Worm (Caenorhabditis elegans) whole organism, young adult: ENCODE data around the gene T07A5.1.

Experiments
- B0019.2 ChIP-seq: fragments of 200-800 bp; sonication (Bioruptor generic); conservative IDR thresholded peaks from 2 replicates; pipeline ENCODE4 v1.3.6; 2022; ENCODE audit warnings: missing genetic modification reagents, missing genetic modification characterization, missing compliant biosample characterization
- B0035.1 ChIP-seq: sonication (generic microtip); optimal IDR thresholded peaks from 2 replicates; lab custom pipeline; 2016; ENCODE audit warnings: missing genetic modification characterization, mild to moderate bottlenecking, missing compliant biosample characterization, missing genotype, missing genetic modification reagents
- C17E4.6 ChIP-seq: fragments of 200-800 bp; sonication (Bioruptor generic); IDR thresholded peaks from 2 replicates; pipeline ENCODE4 v1.3.6; 2022; ENCODE audit warnings: missing genetic modification reagents, missing genetic modification characterization, missing compliant biosample characterization
- F22D6.2 ChIP-seq: sonication (generic microtip); optimal IDR thresholded peaks from 2 replicates; lab custom pipeline; 2016; ENCODE audit warnings: mild to moderate bottlenecking, missing genetic modification characterization, missing compliant biosample characterization
- F23B12.7 ChIP-seq: sonication (generic microtip); optimal IDR thresholded peaks from 2 replicates; lab custom pipeline; 2017; ENCODE audit warnings: missing genetic modification characterization, mild to moderate bottlenecking, missing compliant biosample characterization, antibody characterized with exemption, moderate library complexity; ENCODE audit not compliant: insufficient read depth
- F55B11.4 ChIP-seq: sonication (generic microtip); optimal IDR thresholded peaks from 2 replicates; lab custom pipeline; 2016; ENCODE audit warnings: missing compliant biosample characterization, missing genetic modification characterization, borderline replicate concordance; ENCODE audit not compliant: insufficient read depth
- F57A8.1 ChIP-seq: fragments of 200-800 bp; sonication (Bioruptor generic); optimal IDR thresholded peaks from 2 replicates; lab custom pipeline; 2018; ENCODE audit warnings: mild to moderate bottlenecking, missing genetic modification characterization, moderate library complexity, missing compliant biosample characterization
- K11D2.4 ChIP-seq: fragments of 200-800 bp; sonication (Bioruptor generic); IDR thresholded peaks from 2 replicates; pipeline ENCODE4 v1.3.6; 2022; ENCODE audit warnings: missing genetic modification reagents, missing genetic modification characterization, missing compliant biosample characterization
- T26A5.8 ChIP-seq: sonication (generic microtip); optimal IDR thresholded peaks from 2 replicates; lab custom pipeline; 2016; ENCODE audit warnings: missing genetic modification characterization, missing compliant biosample characterization
- Y56A3A.18 ChIP-seq: fragments of 200-800 bp; sonication (Bioruptor generic); IDR thresholded peaks from 2 replicates; pipeline ENCODE4 v1.3.6; 2022; ENCODE audit warnings: missing genetic modification reagents, missing genetic modification characterization, missing compliant biosample characterization
- ZK185.1 ChIP-seq: sonication (generic microtip); optimal IDR thresholded peaks from 2 replicates; lab custom pipeline; 2016; ENCODE audit warnings: mild to moderate bottlenecking, missing genetic modification characterization, missing compliant biosample characterization; ENCODE audit not compliant: poor library complexity, severe bottlenecking
- ama-1 ChIP-seq, 3 experiments: fragments of 150-350 bp in 1 of 3; sonication (generic microtip) in 2 of 3; optimal IDR thresholded peaks; 2 replicates each; lab custom pipeline; 2014 to 2018; ENCODE audit warnings: missing biosample characterization in 2 of 3, missing genetic modification characterization in 2 of 3, missing genetic modification reagents in 2 of 3
- atf-7 ChIP-seq: sonication (generic microtip); optimal IDR thresholded peaks from 2 replicates; lab custom pipeline; 2017; ENCODE audit warnings: mild to moderate bottlenecking, missing genetic modification characterization, missing compliant biosample characterization
- attf-5 ChIP-seq: fragments of 200-800 bp; sonication (Bioruptor generic); optimal IDR thresholded peaks from 2 replicates; lab custom pipeline; 2018; ENCODE audit warnings: mild to moderate bottlenecking, missing genetic modification characterization, missing compliant biosample characterization
- attf-6 ChIP-seq: fragments of 200-800 bp; sonication (Bioruptor generic); IDR thresholded peaks from 2 replicates; pipeline ENCODE4 v1.3.6; 2022; ENCODE audit warnings: missing genetic modification reagents, missing genetic modification characterization, missing compliant biosample characterization
- bed-1 ChIP-seq: fragments of 200-800 bp; sonication (Bioruptor generic); IDR thresholded peaks from 2 replicates; pipeline ENCODE4 v1.3.6; 2022; ENCODE audit warnings: missing genetic modification reagents, missing genetic modification characterization, missing compliant biosample characterization
- ccch-3 ChIP-seq: fragments of 200-800 bp; sonication (Bioruptor generic); optimal IDR thresholded peaks from 2 replicates; lab custom pipeline; 2018; ENCODE audit warnings: mild to moderate bottlenecking, missing genetic modification characterization, missing compliant biosample characterization
- ceh-100 ChIP-seq: fragments of 200-800 bp; sonication (Bioruptor generic); IDR thresholded peaks from 2 replicates; pipeline ENCODE4 v1.3.6; 2022; ENCODE audit warnings: missing genetic modification reagents, missing genetic modification characterization, missing compliant biosample characterization
- ceh-79 ChIP-seq: sonication (generic microtip); optimal IDR thresholded peaks from 2 replicates; lab custom pipeline; 2017; ENCODE audit warnings: mild to moderate bottlenecking, missing genetic modification characterization, missing compliant biosample characterization
- ceh-91 ChIP-seq: fragments of 200-800 bp; sonication (Bioruptor generic); IDR thresholded peaks from 2 replicates; pipeline ENCODE4 v1.3.6; 2022; ENCODE audit warnings: missing genetic modification reagents, missing genetic modification characterization, missing compliant biosample characterization
- chd-7 ChIP-seq: sonication (generic microtip); optimal IDR thresholded peaks from 2 replicates; lab custom pipeline; 2016; ENCODE audit warnings: mild to moderate bottlenecking, missing genetic modification characterization, moderate library complexity, missing compliant biosample characterization
- dpl-1 ChIP-seq: fragments of 150-350 bp; optimal IDR thresholded peaks from 2 replicates; lab custom pipeline; 2014; ENCODE audit warnings: missing biosample characterization, missing genetic modification reagents, missing genetic modification characterization
- ekl-4 ChIP-seq: fragments of 200-800 bp; sonication (Bioruptor generic); IDR thresholded peaks from 2 replicates; pipeline ENCODE4 v1.3.6; 2022; ENCODE audit warnings: missing genetic modification reagents, missing genetic modification characterization, missing compliant biosample characterization
- ets-4 ChIP-seq: fragments of 200-800 bp; sonication (Bioruptor generic); optimal IDR thresholded peaks from 2 replicates; lab custom pipeline; 2018; ENCODE audit warnings: mild to moderate bottlenecking, missing genetic modification characterization, missing compliant biosample characterization
- fkh-3 ChIP-seq: sonication (generic microtip); optimal IDR thresholded peaks from 2 replicates; lab custom pipeline; 2016; ENCODE audit warnings: mild to moderate bottlenecking, missing genetic modification characterization, missing compliant biosample characterization
- let-526 ChIP-seq: fragments of 200-800 bp; sonication (Bioruptor generic); IDR thresholded peaks from 2 replicates; pipeline ENCODE4 v1.3.6; 2022; ENCODE audit warnings: missing genetic modification reagents, missing genetic modification characterization, missing compliant biosample characterization
- lir-1 ChIP-seq: fragments of 200-800 bp; sonication (Bioruptor generic); conservative IDR thresholded peaks from 2 replicates; pipeline ENCODE4 v1.3.6; 2022; ENCODE audit warnings: missing genetic modification reagents, missing genetic modification characterization, missing compliant biosample characterization
- lsl-1 ChIP-seq: fragments of 200-800 bp; sonication (Bioruptor generic); optimal IDR thresholded peaks from 2 replicates; lab custom pipeline; 2018; ENCODE audit warnings: mild to moderate bottlenecking, missing genetic modification characterization, moderate library complexity, missing compliant biosample characterization
- madf-3 ChIP-seq: fragments of 200-800 bp; sonication (Bioruptor generic); IDR thresholded peaks from 2 replicates; pipeline ENCODE4 v1.3.6; 2022; ENCODE audit warnings: missing genetic modification reagents, missing genetic modification characterization, missing compliant biosample characterization
- madf-8 ChIP-seq: fragments of 200-800 bp; sonication (Bioruptor generic); conservative IDR thresholded peaks from 2 replicates; pipeline ENCODE4 v1.3.6; 2022; ENCODE audit warnings: missing genetic modification reagents, missing genetic modification characterization, missing compliant biosample characterization
- mcd-1 ChIP-seq: fragments of 200-800 bp; sonication (Bioruptor generic); IDR thresholded peaks from 2 replicates; pipeline ENCODE4 v1.3.6; 2022; ENCODE audit warnings: missing genetic modification reagents, missing genetic modification characterization, missing compliant biosample characterization
- mes-4 ChIP-seq: sonication (generic microtip); optimal IDR thresholded peaks from 2 replicates; lab custom pipeline; 2016; ENCODE audit warnings: missing genotype, missing genetic modification characterization, missing compliant biosample characterization
- nfya-2 ChIP-seq: fragments of 200-800 bp; sonication (Bioruptor generic); IDR thresholded peaks from 2 replicates; pipeline ENCODE4 v1.3.6; 2022; ENCODE audit warnings: missing genetic modification reagents, missing genetic modification characterization, missing compliant biosample characterization
- nhr-120 ChIP-seq: fragments of 200-800 bp; sonication (Bioruptor generic); IDR thresholded peaks from 2 replicates; pipeline ENCODE4 v1.3.6; 2022; ENCODE audit warnings: missing genetic modification characterization, missing compliant biosample characterization
- nhr-27 ChIP-seq: fragments of 200-800 bp; sonication (Bioruptor generic); optimal IDR thresholded peaks from 2 replicates; lab custom pipeline; 2018; ENCODE audit warnings: mild to moderate bottlenecking, missing genetic modification characterization, moderate library complexity, missing compliant biosample characterization
- pbrm-1 ChIP-seq: fragments of 200-800 bp; sonication (Bioruptor generic); IDR thresholded peaks from 2 replicates; pipeline ENCODE4 v1.3.6; 2022; ENCODE audit warnings: missing genetic modification reagents, missing genetic modification characterization, missing compliant biosample characterization
- pha-4 ChIP-seq: fragments of 150-350 bp; sonication (generic microtip); optimal IDR thresholded peaks from 2 replicates; lab custom pipeline; 2014; ENCODE audit warnings: missing biosample characterization, missing genetic modification reagents, missing genetic modification characterization
- rcor-1 ChIP-seq: fragments of 200-800 bp; sonication (Bioruptor generic); IDR thresholded peaks from 2 replicates; pipeline ENCODE4 v1.3.6; 2022; ENCODE audit warnings: missing genetic modification reagents, missing genetic modification characterization, missing compliant biosample characterization
- rec-8 ChIP-seq, 2 experiments: sonication (generic microtip); optimal IDR thresholded peaks; 2 replicates each; lab custom pipeline; 2016; ENCODE audit warnings: mild to moderate bottlenecking in 2 of 2, missing genetic modification characterization in 2 of 2, missing genetic modification reagents in 2 of 2, missing genotype in 2 of 2, missing biosample characterization in 1 of 2, missing compliant biosample characterization in 1 of 2, moderate library complexity in 1 of 2
- rpc-1 ChIP-seq, 2 experiments: fragments of 150-350 bp in 1 of 2; sonication (generic microtip) in 1 of 2; optimal IDR thresholded peaks; 2 replicates each; lab custom pipeline; 2014 to 2018; ENCODE audit warnings: missing biosample characterization in 1 of 2, missing genetic modification characterization in 1 of 2, missing genetic modification reagents in 1 of 2, missing genotype in 1 of 2
- snpc-4 ChIP-seq, 5 experiments: fragments of 150-350 bp in 1 of 5; sonication (generic microtip) in 4 of 5; optimal IDR thresholded peaks; 2 replicates each; lab custom pipeline; 2014 to 2018; ENCODE audit warnings: missing genetic modification characterization in 5 of 5, missing biosample characterization in 3 of 5, antibody characterized with exemption in 2 of 5, mild to moderate bottlenecking in 2 of 5, missing compliant biosample characterization in 2 of 5, missing genotype in 2 of 5, moderate library complexity in 2 of 5, missing genetic modification reagents in 1 of 5
- somi-1 ChIP-seq: fragments of 200-800 bp; sonication (Bioruptor generic); optimal IDR thresholded peaks from 2 replicates; lab custom pipeline; 2018; ENCODE audit warnings: mild to moderate bottlenecking, missing genetic modification characterization, missing compliant biosample characterization
- ztf-22 ChIP-seq: fragments of 200-800 bp; sonication (Bioruptor generic); optimal IDR thresholded peaks from 2 replicates; lab custom pipeline; 2018; ENCODE audit warnings: mild to moderate bottlenecking, missing genetic modification characterization, moderate library complexity, missing compliant biosample characterization
- ztf-25 ChIP-seq: fragments of 200-800 bp; sonication (Bioruptor generic); IDR thresholded peaks from 2 replicates; pipeline ENCODE4 v1.3.6; 2022; ENCODE audit warnings: missing genetic modification reagents, missing genetic modification characterization, missing compliant biosample characterization

Gene T07A5.1

ce11 chrIII:10271807-10272206 is 34.2 kb downstream of the T07A5.1 start:
- TF ChIP-seq somi-1 (GFP tag; lab: Kevin White, UChicago) = no peak
- no peak for TF ChIP-seq ceh-91 (GFP tag; lab: Robert Waterston, UW)
- no peak for TF ChIP-seq F23B12.7
- no peak for TF ChIP-seq bed-1
- no peak for TF ChIP-seq attf-6 (GFP tag; lab: Robert Waterston, UW)
- no peak for TF ChIP-seq ceh-100
- TF ChIP-seq mcd-1 (GFP tag; lab: Robert Waterston, UW) = no peak
- no peak for TF ChIP-seq nhr-27 (tag; lab: Kevin White, UChicago)
- no peak for TF ChIP-seq dpl-1
- TF ChIP-seq ekl-4 = no peak
- TF ChIP-seq ccch-3 (GFP tag; lab: Kevin White, UChicago) = no peak
- no peak for TF ChIP-seq T26A5.8 (tag; lab: Kevin White, UChicago)
- TF ChIP-seq ZK185.1 = no peak
- TF ChIP-seq, all 124 proteins: peak for 0

DNA sequence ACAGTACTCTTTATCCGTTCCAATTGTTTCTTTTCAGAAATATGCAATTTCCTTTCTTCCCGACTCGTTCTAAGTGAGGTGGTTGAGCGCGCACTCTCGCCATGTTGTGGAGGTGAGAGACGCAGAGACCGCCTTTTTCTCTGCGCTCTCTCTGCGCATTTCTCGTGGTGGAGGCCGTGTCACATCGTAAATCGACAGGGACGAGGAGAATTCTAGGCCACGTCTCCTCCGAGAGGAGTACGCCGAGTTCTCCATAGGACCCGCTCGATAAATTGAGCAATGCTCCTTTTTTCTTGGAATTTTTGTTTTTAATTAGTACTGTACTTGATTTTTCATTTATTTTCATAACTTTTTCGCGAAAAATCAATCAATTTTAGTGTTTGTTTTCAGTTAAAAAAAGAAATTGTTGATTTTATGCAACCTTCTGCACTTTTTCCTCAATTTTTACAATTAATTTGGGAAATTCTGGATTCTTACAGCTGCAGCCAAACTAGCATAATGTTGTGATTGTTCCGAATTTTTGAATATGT is 35.2 kb downstream of the T07A5.1 start, which contains the start of gene cnk-1:
TSS of gene cnk-1 (plus strand) at position 480 of the 530 bp plus-strand sequence.
- TF ChIP-seq ztf-25 (peak; percentile 97), F55B11.4 (tag; lab: Kevin White, UChicago) (no peak), F22D6.2 (tag; lab: Kevin White, UChicago) (no peak), attf-6 (GFP tag; lab: Robert Waterston, UW) (peak; percentile 81), fkh-3 (tag; lab: Kevin White, UChicago) (no peak), B0019.2 (GFP tag; lab: Robert Waterston, UW) (peak; percentile 98), F57A8.1 (GFP tag; lab: Kevin White, UChicago) (no peak), ceh-100 (peak; percentile 93), madf-8 (GFP tag; lab: Robert Waterston, UW) (peak; percentile 93), C17E4.6 (GFP tag; lab: Robert Waterston, UW) (peak; percentile 98), bed-1 (peak; percentile 92; the same call in 1 of the 2 replicates), B0035.1 (tag; lab: Kevin White, UChicago) (peak; percentile 39), let-526 (peak; percentile 99), mes-4 (no peak), madf-3 (peak; percentile 96), nhr-120 (peak; percentile 94; the same call in 1 of the 2 replicates), lir-1 (GFP tag; lab: Robert Waterston, UW) (peak; percentile 98), ceh-91 (GFP tag; lab: Robert Waterston, UW) (peak; percentile 95), T26A5.8 (tag; lab: Kevin White, UChicago) (no peak), ztf-22 (GFP tag; lab: Kevin White, UChicago) (no peak), Y56A3A.18 (peak; percentile 95), rec-8 (tag; optimal IDR thresholded peaks at IDR 0.05; lab: Kevin White, UChicago) (peak in 1 of 2 experiments; percentile 58), atf-7 (tag; lab: Kevin White, UChicago) (peak; percentile 69), nfya-2 (peak; percentile 91), snpc-4 (GFP tag; optimal IDR thresholded peaks at IDR 0.05; lab: Kevin White, UChicago) (no peak), snpc-4 (tag; optimal IDR thresholded peaks at IDR 0.05; lab: Kevin White, UChicago) (peak in 2 of 4 experiments; percentile 56 to 76), rcor-1 (GFP tag; lab: Robert Waterston, UW) (peak; percentile 97), pbrm-1 (GFP tag; lab: Robert Waterston, UW) (peak; percentile 98), ama-1 (optimal IDR thresholded peaks at IDR 0.05; lab: Kevin White, UChicago) (no peak), ama-1 (GFP tag; optimal IDR thresholded peaks at IDR 0.05; lab: Kevin White, UChicago) (no peak), chd-7 (peak; percentile 57), F23B12.7 (no peak), attf-5 (GFP tag; lab: Kevin White, UChicago) (peak; percentile 82), pha-4 (tag; lab: Kevin White, UChicago) (no peak), dpl-1 (no peak), lsl-1 (peak; percentile 68), ceh-79 (tag; lab: Kevin White, UChicago) (no peak), rpc-1 (optimal IDR thresholded peaks at IDR 0.05; lab: Kevin White, UChicago) (no peak), rpc-1 (tag; optimal IDR thresholded peaks at IDR 0.05; lab: Kevin White, UChicago) (no peak), K11D2.4 (peak; percentile 98), ets-4 (no peak)
